Worm (Caenorhabditis elegans) whole organism, L2 larva: ENCODE results near the gene cex-2.

Experiments used
- aly-2 ChIP-seq: fragments of 150-350 bp; optimal IDR thresholded peaks from 2 replicates; lab custom pipeline; 2014; ENCODE audit warnings: missing biosample characterization, missing genetic modification characterization
- ama-1 ChIP-seq: fragments of 150-350 bp; optimal IDR thresholded peaks from 2 replicates; lab custom pipeline; 2018; ENCODE audit warnings: inconsistent platforms
- ceh-16 ChIP-seq: fragments of 150-350 bp; optimal IDR thresholded peaks from 2 replicates; lab custom pipeline; 2014; ENCODE audit warnings: missing biosample characterization, missing genetic modification characterization
- dmd-4 ChIP-seq: sonication (generic microtip); optimal IDR thresholded peaks from 2 replicates; lab custom pipeline; 2017; ENCODE audit warnings: missing biosample characterization, missing genetic modification characterization
- elt-3 ChIP-seq: sonication (generic microtip); optimal IDR thresholded peaks from 2 replicates; lab custom pipeline; 2017; ENCODE audit warnings: missing biosample characterization, missing genetic modification characterization
- gmeb-1 ChIP-seq: fragments of 150-350 bp; optimal IDR thresholded peaks from 2 replicates; lab custom pipeline; 2014; ENCODE audit warnings: missing biosample characterization, missing genetic modification characterization
- lin-39 ChIP-seq: fragments of 150-350 bp; optimal IDR thresholded peaks from 2 replicates; lab custom pipeline; 2014; ENCODE audit warnings: missing biosample characterization, missing genetic modification reagents, missing genetic modification characterization
- mbf-1 ChIP-seq: sonication (generic microtip); optimal IDR thresholded peaks from 2 replicates; lab custom pipeline; 2017; ENCODE audit warnings: missing biosample characterization, missing genetic modification characterization
- nhr-10 ChIP-seq: sonication (generic microtip); optimal IDR thresholded peaks from 2 replicates; lab custom pipeline; 2017; ENCODE audit warnings: missing biosample characterization, missing genetic modification characterization
- nhr-11 ChIP-seq: fragments of 150-350 bp; optimal IDR thresholded peaks from 2 replicates; lab custom pipeline; 2014; ENCODE audit warnings: missing biosample characterization, missing genetic modification characterization
- snpc-4 ChIP-seq: fragments of 150-350 bp; optimal IDR thresholded peaks from 2 replicates; lab custom pipeline; 2014; ENCODE audit warnings: missing biosample characterization, missing genetic modification characterization
- unc-62 ChIP-seq: fragments of 150-350 bp; optimal IDR thresholded peaks from 2 replicates; lab custom pipeline; 2014; ENCODE audit warnings: missing biosample characterization, missing genetic modification reagents, missing genetic modification characterization
- zag-1 ChIP-seq: fragments of 150-350 bp; optimal IDR thresholded peaks from 2 replicates; lab custom pipeline; 2014; ENCODE audit warnings: missing biosample characterization, missing genetic modification characterization

DNA sequence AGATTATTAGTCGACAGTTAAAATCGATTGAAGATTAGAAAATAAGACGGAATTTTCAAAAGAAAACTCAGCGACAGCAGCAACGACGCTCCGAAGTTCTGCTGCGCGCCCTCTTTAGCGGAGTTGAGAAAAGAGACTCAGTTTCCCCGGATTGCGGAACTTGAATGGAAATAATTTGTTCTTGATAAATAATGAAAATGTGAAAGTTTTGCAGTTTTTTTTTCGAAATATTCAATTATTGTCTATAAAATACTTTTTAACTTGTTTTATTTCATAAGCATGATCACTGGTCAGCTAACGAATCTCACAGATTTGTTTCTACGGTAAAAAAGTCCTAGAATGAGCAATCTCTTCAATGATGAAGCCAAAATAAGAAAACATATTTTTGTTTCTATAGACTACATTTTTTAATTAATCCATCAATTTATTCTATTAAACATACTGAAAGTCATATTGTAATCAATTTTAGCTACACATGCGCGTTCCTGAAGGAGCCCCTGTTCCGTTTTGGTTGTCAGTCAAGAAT, 22.3 kb upstream of the cex-2 start, which contains the start of the genes cec-3 and T09A5.15:
- TF ChIP-seq snpc-4 (tag; lab: Kevin White, UChicago) (no peak), unc-62 (GFP tag; lab: Kevin White, UChicago) (no peak), lin-39 (tag; lab: Kevin White, UChicago) (no peak), dmd-4 (tag; lab: Kevin White, UChicago) (no peak), nhr-11 (tag; lab: Kevin White, UChicago) (no peak), nhr-10 (tag; lab: Kevin White, UChicago) (no peak), aly-2 (tag; lab: Kevin White, UChicago) (no peak), ceh-16 (tag; lab: Kevin White, UChicago) (no peak), ama-1 (lab: Kevin White, UChicago) (no peak), mbf-1 (tag; lab: Kevin White, UChicago) (no peak), gmeb-1 (tag; lab: Kevin White, UChicago) (no peak), elt-3 (tag; lab: Kevin White, UChicago) (no peak), zag-1 (tag; lab: Kevin White, UChicago) (no peak)
